Worm (Caenorhabditis elegans): ENCODE measurements around the gene nlp-3.

nlp-3 gene

DNA sequence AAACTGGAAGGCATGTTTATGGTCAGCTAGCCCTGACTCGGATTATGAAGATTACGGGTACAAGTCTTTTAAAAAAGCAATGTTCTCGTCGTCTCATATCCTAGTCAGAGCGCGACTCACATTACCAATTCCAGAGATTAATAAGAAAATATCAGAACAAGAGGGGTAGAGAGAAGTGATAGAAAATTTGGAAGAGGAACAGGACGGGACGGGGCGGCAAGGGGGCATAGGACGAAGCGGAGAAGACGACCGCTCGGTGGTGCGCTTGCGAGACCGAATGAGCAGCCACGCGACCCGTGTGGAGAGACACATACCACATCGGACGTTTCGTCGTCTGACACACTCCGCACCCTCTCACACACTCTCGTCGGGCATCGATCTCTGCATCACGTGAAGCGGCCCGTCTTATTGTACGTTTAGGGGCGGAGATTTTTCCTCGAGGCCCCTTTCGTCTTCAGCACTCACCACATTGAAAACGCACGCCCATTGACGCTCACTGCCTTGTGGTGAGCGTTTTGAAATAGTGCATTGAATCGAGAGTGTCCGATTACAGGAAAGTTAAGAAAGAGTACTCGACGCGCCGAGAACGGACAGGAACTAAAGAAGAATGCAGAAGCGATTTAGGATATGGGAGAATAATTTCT lies 33.1 kb downstream of the nlp-3 start:
- TF ChIP-seq ztf-23 (GFP tag; IDR thresholded peaks at IDR 0.05) = no peak; the same call in 1 of the 2 replicates
- peak; percentile 84 for TF ChIP-seq flt-1 (GFP tag; IDR thresholded peaks at IDR 0.05)
- TF ChIP-seq T22C8.4 (GFP tag; IDR thresholded peaks at IDR 0.05) = peak; percentile 73
- TF ChIP-seq ref-1 (GFP tag; conservative IDR thresholded peaks at IDR 0.05) = 0 out of 2 replicates have a peak, but pooled peaks have one; percentile 9
- TF ChIP-seq klf-2 (GFP tag; conservative IDR thresholded peaks at IDR 0.05) = no peak
- TF ChIP-seq ztf-29 (GFP tag; IDR thresholded peaks at IDR 0.05) = peak; percentile 35; the same call in 1 of the 2 replicates
- peak; percentile 79 for TF ChIP-seq tab-1 (GFP tag; IDR thresholded peaks at IDR 0.05)
- TF ChIP-seq cog-1 (tag; optimal IDR thresholded peaks at IDR 0.05) = peak; percentile 87
- no peak for TF ChIP-seq med-1 (GFP tag; optimal IDR thresholded peaks at IDR 0.05; ENCODE audit: insufficient read depth)

DNA sequence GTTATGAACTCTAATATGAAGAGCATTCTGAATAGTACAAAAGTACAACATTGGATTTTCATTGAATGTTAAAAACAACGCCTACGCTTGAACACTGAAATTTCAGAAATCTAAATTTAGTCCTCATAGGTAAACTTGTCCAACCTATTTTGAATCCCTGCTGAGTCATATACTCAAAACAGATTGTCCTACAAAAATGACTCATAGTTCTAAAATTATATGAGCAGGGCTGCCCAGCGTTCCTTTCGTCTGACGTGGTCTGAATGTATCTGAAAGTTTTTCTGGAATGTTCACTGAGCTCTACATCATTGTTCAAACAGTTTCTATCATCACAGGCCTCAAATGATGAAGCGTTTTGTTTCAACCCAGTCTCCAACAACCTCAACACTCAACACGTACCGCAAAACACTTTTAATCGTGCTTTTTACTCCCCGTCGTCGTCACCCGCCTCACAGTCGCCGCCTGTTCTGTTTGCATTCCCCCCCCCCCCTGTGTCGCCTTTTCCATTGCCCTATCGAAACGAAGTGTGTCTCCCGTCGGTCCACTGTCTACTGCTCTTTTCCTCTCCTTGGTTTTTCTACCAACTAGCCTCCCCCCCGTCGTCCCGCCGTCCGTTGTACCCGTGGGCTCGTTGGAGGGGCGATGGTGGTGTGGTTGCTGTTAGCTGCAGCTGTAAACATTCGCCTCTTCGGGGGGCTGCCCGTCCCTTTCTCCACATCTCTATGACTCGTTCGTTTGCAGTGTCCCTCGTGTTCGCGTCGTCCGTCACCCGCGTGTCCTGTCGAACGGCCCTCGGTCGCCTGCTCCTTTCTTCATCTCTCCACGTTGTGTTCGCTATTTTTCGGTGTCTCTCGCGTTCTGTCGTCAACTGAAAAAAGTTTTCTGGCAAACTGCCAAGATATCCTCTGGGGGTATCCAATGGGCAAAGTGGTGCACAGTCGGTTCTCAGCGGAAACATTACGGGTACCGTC lies 34.2 kb downstream of the nlp-3 start:
- no peak for TF ChIP-seq ref-1 (GFP tag; conservative IDR thresholded peaks at IDR 0.05)
- TF ChIP-seq T22C8.4 (GFP tag; IDR thresholded peaks at IDR 0.05) = 0 out of 2 replicates have a peak, but pooled peaks have one; percentile 21
- TF ChIP-seq ztf-23 (GFP tag; IDR thresholded peaks at IDR 0.05) = peak; percentile 68
- TF ChIP-seq tab-1 (GFP tag; IDR thresholded peaks at IDR 0.05) = 0 out of 2 replicates have a peak, but pooled peaks have one; percentile 53
- TF ChIP-seq cog-1 (tag; optimal IDR thresholded peaks at IDR 0.05) = peak; percentile 5
- TF ChIP-seq klf-2 (GFP tag; conservative IDR thresholded peaks at IDR 0.05) = no peak
- peak; percentile 51; the same call in 1 of the 2 replicates for TF ChIP-seq ztf-29 (GFP tag; IDR thresholded peaks at IDR 0.05)
- TF ChIP-seq med-1 (GFP tag; optimal IDR thresholded peaks at IDR 0.05; ENCODE audit: insufficient read depth) = peak; percentile 6
- TF ChIP-seq flt-1 (GFP tag; IDR thresholded peaks at IDR 0.05) = no peak; the same call in none of the 2 replicates

DNA sequence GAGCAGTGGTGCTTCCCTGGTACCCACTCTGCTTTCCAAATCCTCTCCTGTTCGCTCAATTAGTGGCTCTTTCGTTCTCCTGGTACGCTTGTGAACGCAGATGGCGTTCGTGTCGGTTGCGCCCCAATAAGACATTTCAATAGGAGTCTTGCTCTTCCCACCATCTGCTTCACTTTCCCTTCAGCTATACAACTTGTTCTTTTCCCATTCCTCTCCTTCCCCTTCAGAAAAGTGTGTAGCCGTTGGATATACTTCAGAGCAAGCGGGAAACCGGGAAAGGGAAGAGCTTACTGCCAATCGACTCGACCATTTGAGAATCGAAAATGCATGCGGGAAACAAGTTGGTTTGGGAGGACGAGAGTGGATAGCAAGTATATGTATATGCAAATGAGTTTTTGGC lies 35.0 kb downstream of the nlp-3 start:
- TF ChIP-seq med-1 (GFP tag; optimal IDR thresholded peaks at IDR 0.05; ENCODE audit: insufficient read depth) (no peak), cog-1 (tag; optimal IDR thresholded peaks at IDR 0.05) (peak; percentile 51), ztf-23 (GFP tag; IDR thresholded peaks at IDR 0.05) (no peak), tab-1 (GFP tag; IDR thresholded peaks at IDR 0.05) (peak; percentile 54; the same call in 1 of the 2 replicates), T22C8.4 (GFP tag; IDR thresholded peaks at IDR 0.05) (no peak)

DNA sequence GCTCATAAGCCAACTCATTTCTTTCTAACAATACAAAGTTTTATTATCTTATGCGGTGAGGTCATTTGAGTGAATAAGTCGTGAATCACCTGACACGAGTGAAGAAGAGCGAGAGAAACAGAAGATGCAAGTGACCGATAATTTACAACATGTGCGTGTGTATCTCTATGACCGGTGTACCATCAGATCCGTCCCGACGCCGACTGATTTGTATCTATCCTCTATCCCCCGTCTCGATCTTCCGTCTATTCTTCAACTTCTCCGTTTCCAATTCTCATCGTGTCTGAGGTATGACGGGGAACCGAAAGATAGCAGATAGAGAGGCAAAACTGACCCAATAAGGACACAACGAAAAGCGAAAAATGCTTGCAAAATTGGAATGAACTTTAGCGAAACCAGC lies 36.8 kb downstream of the nlp-3 start, which contains the start of gene F09A5.3:
Gene F09A5.3, plus strand, starts transcription at position 162 of the 400 bp plus-strand sequence.
- TF ChIP-seq T22C8.4 (GFP tag; IDR thresholded peaks at IDR 0.05) (no peak), tab-1 (GFP tag; IDR thresholded peaks at IDR 0.05) (no peak), ztf-29 (GFP tag; IDR thresholded peaks at IDR 0.05) (no peak), cog-1 (tag; optimal IDR thresholded peaks at IDR 0.05) (peak; percentile 8), flt-1 (GFP tag; IDR thresholded peaks at IDR 0.05) (no peak; the same call in 1 of the 2 replicates), ztf-23 (GFP tag; IDR thresholded peaks at IDR 0.05) (no peak)

DNA sequence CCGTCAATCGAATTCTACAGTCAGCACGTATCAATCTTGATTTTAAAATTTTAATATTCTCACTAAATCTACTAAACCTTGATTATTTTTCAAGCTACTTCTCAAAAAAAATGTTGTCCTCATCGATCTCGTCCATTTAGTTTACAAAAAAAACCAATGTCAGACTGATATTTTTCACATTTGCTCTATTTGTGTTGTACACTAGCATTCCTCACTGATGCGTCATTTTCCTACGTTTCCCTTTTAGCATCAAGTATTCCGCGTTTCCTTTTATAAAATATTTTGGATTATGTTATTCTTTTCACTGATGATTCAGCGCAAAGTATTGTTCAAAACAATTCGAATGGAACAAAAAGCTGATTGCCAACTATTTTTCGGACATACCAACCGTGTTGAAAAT lies 38.8 kb downstream of the nlp-3 start, which contains the start of gene ttr-34:
Gene ttr-34, plus strand, starts transcription at position 301 of the 400 bp plus-strand sequence.
- no peak for TF ChIP-seq ref-1 (GFP tag; conservative IDR thresholded peaks at IDR 0.05)
- TF ChIP-seq ztf-29 (GFP tag; IDR thresholded peaks at IDR 0.05) = no peak
- TF ChIP-seq tab-1 (GFP tag; IDR thresholded peaks at IDR 0.05) = no peak
- no peak for TF ChIP-seq cog-1 (tag; optimal IDR thresholded peaks at IDR 0.05)
- no peak for TF ChIP-seq flt-1 (GFP tag; IDR thresholded peaks at IDR 0.05)
- no peak for TF ChIP-seq ztf-23 (GFP tag; IDR thresholded peaks at IDR 0.05)

DNA sequence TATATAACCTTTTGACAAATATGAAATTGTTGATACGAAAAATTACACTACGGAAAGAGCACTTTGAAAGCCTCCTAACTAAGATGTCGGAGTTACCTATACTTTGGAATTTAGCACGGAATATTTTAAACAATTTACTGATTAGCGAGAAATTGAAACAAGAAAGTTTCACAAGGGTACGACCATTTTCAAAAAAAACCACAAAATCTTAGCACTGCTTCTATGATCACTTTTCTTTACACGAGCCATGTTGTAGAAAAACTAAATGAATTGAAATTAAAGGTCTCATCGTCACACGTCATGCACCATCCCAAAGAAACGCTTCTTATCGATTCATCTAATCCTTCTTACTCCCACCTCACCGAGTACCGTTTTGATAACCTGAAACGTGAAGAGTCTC lies 43.4 kb downstream of the nlp-3 start, which contains the start of gene F09A5.2:
Gene F09A5.2, plus strand, starts transcription at position 301 of the 400 bp plus-strand sequence.
- TF ChIP-seq ztf-29 (GFP tag; IDR thresholded peaks at IDR 0.05) (no peak), ref-1 (GFP tag; conservative IDR thresholded peaks at IDR 0.05) (no peak), cog-1 (tag; optimal IDR thresholded peaks at IDR 0.05) (no peak), klf-2 (GFP tag; conservative IDR thresholded peaks at IDR 0.05) (no peak), tab-1 (GFP tag; IDR thresholded peaks at IDR 0.05) (no peak), med-1 (GFP tag; optimal IDR thresholded peaks at IDR 0.05; ENCODE audit: insufficient read depth) (no peak), T22C8.4 (GFP tag; IDR thresholded peaks at IDR 0.05) (no peak), ztf-23 (GFP tag; IDR thresholded peaks at IDR 0.05) (no peak), flt-1 (GFP tag; IDR thresholded peaks at IDR 0.05) (no peak)

DNA sequence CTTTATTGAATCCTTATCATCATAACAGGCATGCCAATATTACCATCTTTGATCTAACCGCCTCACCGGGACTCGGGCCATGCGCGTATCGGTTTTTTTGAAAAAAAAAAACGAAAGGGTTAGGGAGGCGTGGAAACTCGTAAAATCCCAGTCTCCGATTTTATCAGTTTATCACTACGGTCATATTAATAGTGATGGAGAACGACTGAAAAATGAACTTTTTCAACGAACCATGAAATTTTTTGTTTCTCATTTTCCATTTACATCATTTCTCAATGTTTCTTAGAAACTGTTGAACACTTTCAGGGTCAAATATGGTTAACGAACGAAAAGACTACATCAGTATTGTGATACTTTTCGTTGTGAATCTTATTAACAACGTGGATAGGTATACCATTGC lies 48.3 kb downstream of the nlp-3 start, which contains the start of gene spin-3:
Gene spin-3, plus strand, starts transcription at position 301 of the 400 bp plus-strand sequence.
- TF ChIP-seq tab-1 (GFP tag; IDR thresholded peaks at IDR 0.05) (no peak), T22C8.4 (GFP tag; IDR thresholded peaks at IDR 0.05) (no peak), ref-1 (GFP tag; conservative IDR thresholded peaks at IDR 0.05) (no peak), flt-1 (GFP tag; IDR thresholded peaks at IDR 0.05) (no peak), klf-2 (GFP tag; conservative IDR thresholded peaks at IDR 0.05) (no peak), cog-1 (tag; optimal IDR thresholded peaks at IDR 0.05) (no peak), ztf-29 (GFP tag; IDR thresholded peaks at IDR 0.05) (no peak), ztf-23 (GFP tag; IDR thresholded peaks at IDR 0.05) (no peak)
